Worm (Caenorhabditis elegans) whole organism, mixed stage, embryonic: Measurements from ENCODE around the gene nkcc-1.

Experiments
- M03D4.4 ChIP-seq: sonication (generic microtip); optimal IDR thresholded peaks from 2 replicates; lab custom pipeline; 2017; ENCODE audit warnings: mild to moderate bottlenecking, missing genetic modification characterization, missing compliant biosample characterization
- bed-3 ChIP-seq: fragments of 200-800 bp; sonication (Bioruptor generic); optimal IDR thresholded peaks from 3 replicates; lab custom pipeline; 2018; ENCODE audit warnings: mild to moderate bottlenecking, missing genetic modification characterization, moderate library complexity, missing compliant biosample characterization
- blmp-1 ChIP-seq: fragments of 150-350 bp; optimal IDR thresholded peaks from 2 replicates; lab custom pipeline; 2014; ENCODE audit warnings: missing biosample characterization, missing genetic modification characterization
- ceh-39 ChIP-seq: fragments of 150-350 bp; optimal IDR thresholded peaks from 2 replicates; lab custom pipeline; 2014; ENCODE audit warnings: missing biosample characterization, missing genetic modification characterization
- ceh-43 ChIP-seq: fragments of 200-800 bp; sonication (Bioruptor generic); optimal IDR thresholded peaks from 2 replicates; lab custom pipeline; 2018; ENCODE audit warnings: mild to moderate bottlenecking, missing genetic modification characterization, moderate library complexity, missing compliant biosample characterization
- ceh-83 ChIP-seq: fragments of 200-800 bp; sonication (Bioruptor generic); optimal IDR thresholded peaks from 2 replicates; lab custom pipeline; 2018; ENCODE audit warnings: mild to moderate bottlenecking, missing genetic modification characterization, missing compliant biosample characterization
- ces-1 ChIP-seq: fragments of 150-350 bp; optimal IDR thresholded peaks from 2 replicates; lab custom pipeline; 2014; ENCODE audit warnings: missing biosample characterization, missing genetic modification reagents, missing genetic modification characterization
- cnd-1 ChIP-seq: fragments of 200-800 bp; sonication (Bioruptor generic); optimal IDR thresholded peaks from 2 replicates; lab custom pipeline; 2018; ENCODE audit warnings: mild to moderate bottlenecking, missing genetic modification characterization, missing compliant biosample characterization
- drap-1 ChIP-seq: fragments of 200-800 bp; sonication (Bioruptor generic); optimal IDR thresholded peaks from 3 replicates; lab custom pipeline; 2018; ENCODE audit warnings: mild to moderate bottlenecking, missing genetic modification characterization, missing compliant biosample characterization
- elt-1 ChIP-seq: sonication (generic microtip); optimal IDR thresholded peaks from 2 replicates; lab custom pipeline; 2017; ENCODE audit warnings: missing genetic modification characterization, mild to moderate bottlenecking, missing compliant biosample characterization, antibody characterized with exemption, moderate library complexity, borderline replicate concordance; ENCODE audit not compliant: insufficient read depth
- elt-3 ChIP-seq: fragments of 150-350 bp; optimal IDR thresholded peaks from 2 replicates; lab custom pipeline; 2014; ENCODE audit warnings: missing biosample characterization, missing genetic modification characterization
- ham-2 ChIP-seq: fragments of 200-800 bp; sonication (Bioruptor generic); optimal IDR thresholded peaks from 2 replicates; lab custom pipeline; 2018; ENCODE audit warnings: mild to moderate bottlenecking, missing genetic modification characterization, missing compliant biosample characterization
- hlh-1 ChIP-seq: fragments of 150-350 bp; optimal IDR thresholded peaks from 2 replicates; lab custom pipeline; 2014; ENCODE audit warnings: missing biosample characterization, missing genetic modification reagents, missing genetic modification characterization
- lin-13 ChIP-seq: fragments of 150-350 bp; optimal IDR thresholded peaks from 2 replicates; lab custom pipeline; 2014; ENCODE audit warnings: missing biosample characterization, missing genetic modification characterization
- lin-32 ChIP-seq: fragments of 200-800 bp; sonication (Bioruptor generic); optimal IDR thresholded peaks from 2 replicates; lab custom pipeline; 2018; ENCODE audit warnings: mild to moderate bottlenecking, missing genetic modification characterization, missing compliant biosample characterization
- lsy-2 ChIP-seq: fragments of 150-350 bp; optimal IDR thresholded peaks from 2 replicates; lab custom pipeline; 2014; ENCODE audit warnings: missing biosample characterization, missing genetic modification characterization
- mab-5 ChIP-seq: fragments of 150-350 bp; optimal IDR thresholded peaks from 2 replicates; lab custom pipeline; 2014; ENCODE audit warnings: missing biosample characterization, missing genetic modification characterization
- mep-1 ChIP-seq: fragments of 150-350 bp; optimal IDR thresholded peaks from 2 replicates; lab custom pipeline; 2017; ENCODE audit warnings: missing biosample characterization, missing genetic modification reagents, missing genetic modification characterization, inconsistent platforms
- mls-2 ChIP-seq: sonication (generic microtip); optimal IDR thresholded peaks from 2 replicates; lab custom pipeline; 2016; ENCODE audit warnings: mild to moderate bottlenecking, missing genetic modification characterization, moderate library complexity, missing compliant biosample characterization
- nhr-12 ChIP-seq: fragments of 150-350 bp; optimal IDR thresholded peaks from 2 replicates; lab custom pipeline; 2014; ENCODE audit warnings: missing biosample characterization, missing genetic modification characterization
- nhr-2 ChIP-seq: fragments of 150-350 bp; optimal IDR thresholded peaks from 2 replicates; lab custom pipeline; 2014; ENCODE audit warnings: missing biosample characterization, missing genetic modification characterization
- nhr-28 ChIP-seq: fragments of 150-350 bp; optimal IDR thresholded peaks from 2 replicates; lab custom pipeline; 2014; ENCODE audit warnings: missing biosample characterization, missing genetic modification characterization
- nhr-76 ChIP-seq: sonication (generic microtip); optimal IDR thresholded peaks from 2 replicates; lab custom pipeline; 2017; ENCODE audit warnings: missing biosample characterization, missing genetic modification characterization
- pha-4 ChIP-seq: fragments of 150-350 bp; optimal IDR thresholded peaks from 2 replicates; lab custom pipeline; 2018; ENCODE audit warnings: missing biosample characterization, missing genetic modification reagents, missing genetic modification characterization
- sem-2 ChIP-seq: fragments of 200-800 bp; sonication (Bioruptor generic); optimal IDR thresholded peaks from 2 replicates; lab custom pipeline; 2018; ENCODE audit warnings: mild to moderate bottlenecking, missing genetic modification characterization, missing compliant biosample characterization
- tbx-8 ChIP-seq: fragments of 200-800 bp; sonication (Bioruptor generic); optimal IDR thresholded peaks from 2 replicates; lab custom pipeline; 2018; ENCODE audit warnings: mild to moderate bottlenecking, missing genetic modification characterization, moderate library complexity, missing compliant biosample characterization
- unc-39 ChIP-seq: fragments of 150-350 bp; optimal IDR thresholded peaks from 2 replicates; lab custom pipeline; 2014; ENCODE audit warnings: missing biosample characterization, missing genetic modification characterization
- unc-62 ChIP-seq: fragments of 150-350 bp; optimal IDR thresholded peaks from 2 replicates; lab custom pipeline; 2014; ENCODE audit warnings: missing biosample characterization, missing genetic modification reagents, missing genetic modification characterization
- zip-8 ChIP-seq: fragments of 150-350 bp; optimal IDR thresholded peaks from 2 replicates; lab custom pipeline; 2014; ENCODE audit warnings: missing biosample characterization, missing genetic modification characterization
- ztf-11 ChIP-seq: fragments of 150-350 bp; optimal IDR thresholded peaks from 2 replicates; lab custom pipeline; 2014; ENCODE audit warnings: missing biosample characterization, missing genetic modification characterization

Gene nkcc-1

DNA sequence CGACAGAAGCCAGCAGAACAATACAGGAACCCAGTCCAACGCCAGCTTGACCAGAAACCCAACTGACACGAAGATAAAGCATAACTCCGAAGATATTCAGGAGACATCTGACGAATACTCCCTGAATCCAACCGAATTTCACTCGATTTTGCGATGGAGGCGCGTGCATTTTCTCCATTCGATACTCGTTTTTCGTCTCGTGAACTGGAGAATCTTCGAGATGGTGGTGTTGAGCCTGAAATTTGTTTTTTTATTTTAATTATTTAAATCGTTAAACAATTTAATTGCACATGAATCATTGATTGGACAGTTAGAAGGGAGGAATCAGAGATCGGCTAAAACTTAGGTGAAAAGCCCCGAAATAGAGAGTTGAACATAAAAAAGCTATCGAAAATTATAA, 9.5 kb downstream of the nkcc-1 start:
- TF ChIP-seq nhr-2 (tag; lab: Kevin White, UChicago): no peak
- no peak for TF ChIP-seq bed-3 (GFP tag; lab: Kevin White, UChicago)
- TF ChIP-seq ceh-83 (GFP tag; lab: Kevin White, UChicago): no peak
- no peak for TF ChIP-seq ces-1 (GFP tag; lab: Kevin White, UChicago)
- TF ChIP-seq cnd-1 (tag; lab: Kevin White, UChicago): no peak
- TF ChIP-seq sem-2: no peak
- TF ChIP-seq elt-1 (tag; lab: Kevin White, UChicago): no peak
- no peak for TF ChIP-seq ham-2 (GFP tag; lab: Kevin White, UChicago)
- no peak for TF ChIP-seq unc-39
- no peak for TF ChIP-seq M03D4.4 (tag; lab: Kevin White, UChicago)

DNA sequence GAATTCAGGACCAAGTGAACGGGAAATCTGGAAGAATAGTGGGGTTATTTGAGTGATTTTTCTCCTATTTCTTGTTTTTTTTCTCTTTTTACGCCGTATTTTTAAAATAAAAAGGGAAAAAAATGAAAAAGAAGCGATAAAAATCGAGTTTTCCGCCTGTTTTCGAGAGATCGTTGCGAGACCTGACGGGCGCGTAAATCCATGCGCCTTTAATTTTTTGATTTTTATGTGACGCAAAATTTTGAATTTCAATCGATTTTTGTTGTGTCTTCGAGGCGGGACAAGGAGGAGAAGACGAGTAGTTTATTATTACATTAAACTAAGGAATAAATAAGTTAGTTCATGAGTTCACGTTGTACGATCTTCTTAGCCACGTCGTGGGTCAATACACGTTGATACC, 10.2 kb downstream of the nkcc-1 start:
- no peak for TF ChIP-seq bed-3 (GFP tag; lab: Kevin White, UChicago)
- TF ChIP-seq M03D4.4 (tag; lab: Kevin White, UChicago): no peak
- TF ChIP-seq blmp-1 (tag; lab: Kevin White, UChicago): no peak
- no peak for TF ChIP-seq nhr-12
- no peak for TF ChIP-seq ceh-43 (GFP tag; lab: Kevin White, UChicago)
- no peak for TF ChIP-seq ztf-11
- TF ChIP-seq sem-2: no peak
- no peak for TF ChIP-seq nhr-28 (tag; lab: Kevin White, UChicago)
- no peak for TF ChIP-seq lin-13 (tag; lab: Kevin White, UChicago)
- no peak for TF ChIP-seq ceh-39 (tag; lab: Kevin White, UChicago)
- no peak for TF ChIP-seq tbx-8 (GFP tag; lab: Kevin White, UChicago)
- TF ChIP-seq zip-8: no peak

ce11 chrIV:14107647-14108046, 16.2 kb downstream of the nkcc-1 start:
- TF ChIP-seq ceh-43 (GFP tag; lab: Kevin White, UChicago) (no peak), lsy-2 (tag; lab: Kevin White, UChicago) (no peak), ham-2 (GFP tag; lab: Kevin White, UChicago) (no peak), unc-62 (GFP tag; lab: Kevin White, UChicago) (no peak), zip-8 (no peak), mep-1 (tag; lab: Kevin White, UChicago) (no peak), ceh-39 (tag; lab: Kevin White, UChicago) (no peak), drap-1 (GFP tag; lab: Kevin White, UChicago) (no peak)

ce11 chrIV:14106274-14106673, 17.6 kb downstream of the nkcc-1 start, which contains the start of gene ins-34:
Gene ins-34, plus strand, starts transcription at chrIV:14106574.
- TF ChIP-seq mab-5 (tag; lab: Kevin White, UChicago) (no peak), lin-32 (GFP tag; lab: Kevin White, UChicago) (no peak), ceh-43 (GFP tag; lab: Kevin White, UChicago) (no peak), mep-1 (tag; lab: Kevin White, UChicago) (no peak), hlh-1 (tag; lab: Kevin White, UChicago) (no peak), tbx-8 (GFP tag; lab: Kevin White, UChicago) (no peak), ztf-11 (no peak), ceh-39 (tag; lab: Kevin White, UChicago) (no peak)

DNA sequence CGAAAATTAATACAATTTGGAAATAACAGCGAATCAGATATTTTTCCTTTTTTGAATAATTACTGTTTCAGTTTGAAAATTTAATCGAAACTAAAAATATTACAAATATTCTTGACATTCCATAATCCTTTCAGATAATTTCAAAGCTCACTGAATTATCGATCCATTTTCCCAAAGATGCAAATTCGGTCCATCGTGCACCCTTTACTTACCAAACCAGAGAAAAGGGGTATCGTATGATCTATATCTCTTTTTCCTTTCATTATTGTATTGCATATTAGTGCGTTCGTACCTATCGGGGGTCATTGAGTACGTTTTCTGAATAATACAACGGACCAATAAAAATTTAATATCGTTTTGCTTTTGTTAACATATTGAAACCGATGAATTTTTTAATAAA, 19.1 kb downstream of the nkcc-1 start:
- TF ChIP-seq unc-62 (GFP tag; lab: Kevin White, UChicago) (no peak), pha-4 (tag; lab: Kevin White, UChicago) (no peak), elt-3 (tag; lab: Kevin White, UChicago) (no peak), cnd-1 (tag; lab: Kevin White, UChicago) (no peak), ces-1 (GFP tag; lab: Kevin White, UChicago) (no peak), ceh-39 (tag; lab: Kevin White, UChicago) (peak; percentile 90), ceh-43 (GFP tag; lab: Kevin White, UChicago) (no peak), hlh-1 (tag; lab: Kevin White, UChicago) (no peak), drap-1 (GFP tag; lab: Kevin White, UChicago) (no peak), mep-1 (tag; lab: Kevin White, UChicago) (no peak), blmp-1 (tag; lab: Kevin White, UChicago) (peak; percentile 34), nhr-76 (tag; lab: Kevin White, UChicago) (no peak), unc-39 (no peak), mls-2 (tag; lab: Kevin White, UChicago) (no peak), bed-3 (GFP tag; lab: Kevin White, UChicago) (no peak), tbx-8 (GFP tag; lab: Kevin White, UChicago) (no peak), nhr-28 (tag; lab: Kevin White, UChicago) (no peak)
